Fruit fly (Drosophila melanogaster): ENCODE data around the gene CG8028.

Gene CG8028

dm6 chrX:19247200-19248052 is 32.7 kb downstream of the CG8028 start, which contains the start of gene CG7992 (continued):
- TF ChIP-seq chinmo (GFP tag; IDR thresholded peaks at IDR 0.05; ENCODE audit: partially characterized antibody) (peak; percentile 68; the same call in 1 of the 4 replicates), bsh (GFP tag; optimal IDR thresholded peaks at IDR 0.05) (peak in 1 of 2 experiments; percentile 39), MBD-R2 (GFP tag; IDR thresholded peaks at IDR 0.05) (peak; percentile 26; the same call in 1 of the 2 replicates), lbe (GFP tag; optimal IDR thresholded peaks at IDR 0.05) (no peak), ken (GFP tag; IDR thresholded peaks at IDR 0.05) (no peak), pnt (GFP tag; optimal IDR thresholded peaks at IDR 0.05) (peak; percentile 46), Rfx (GFP tag; IDR thresholded peaks at IDR 0.05) (peak; percentile 63), CG4730 (GFP tag; IDR thresholded peaks at IDR 0.05) (no peak; the same call in 1 of the 2 replicates), lov (optimal IDR thresholded peaks at IDR 0.05) (no peak), lov (GFP tag; IDR thresholded peaks at IDR 0.05) (no peak), tio (GFP tag; optimal IDR thresholded peaks at IDR 0.05) (no peak), gem (tag; optimal IDR thresholded peaks at IDR 0.05) (peak; percentile 79), CG10209 (GFP tag; optimal IDR thresholded peaks at IDR 0.05) (peak; percentile 57), crp (GFP tag; optimal IDR thresholded peaks at IDR 0.05) (peak in 1 of 2 experiments; percentile 9), CG3995 (GFP tag; optimal IDR thresholded peaks at IDR 0.05) (peak; percentile 4), ERR (GFP tag; optimal IDR thresholded peaks at IDR 0.05) (no peak), CG3838 (GFP tag; optimal IDR thresholded peaks at IDR 0.05) (no peak), onecut (GFP tag; IDR thresholded peaks at IDR 0.05) (no peak; the same call in 1 of the 2 replicates), CG10543 (GFP tag; optimal IDR thresholded peaks at IDR 0.05) (peak; percentile 31), HLH54F (GFP tag; optimal IDR thresholded peaks at IDR 0.05) (peak; percentile 40), sr (GFP tag; IDR thresholded peaks at IDR 0.05) (no peak), tin (GFP tag; optimal IDR thresholded peaks at IDR 0.05) (peak; percentile 43), zfh2 (GFP tag; optimal IDR thresholded peaks at IDR 0.05) (peak; percentile 66), CG30020 (tag; optimal IDR thresholded peaks at IDR 0.05) (no peak), usp (GFP tag; optimal IDR thresholded peaks at IDR 0.05) (no peak), CG6254 (GFP tag; optimal IDR thresholded peaks at IDR 0.05) (no peak), CG16863 (GFP tag; optimal IDR thresholded peaks at IDR 0.05) (peak; percentile 59), CG12155 (GFP tag; optimal IDR thresholded peaks at IDR 0.05) (peak; percentile 53), ap (GFP tag; IDR thresholded peaks at IDR 0.05) (no peak), sima (GFP tag; optimal IDR thresholded peaks at IDR 0.05) (no peak), Nf-YA (GFP tag; IDR thresholded peaks at IDR 0.05) (no peak), D19A (tag; optimal IDR thresholded peaks at IDR 0.05) (no peak), CG13775 (GFP tag; optimal IDR thresholded peaks at IDR 0.05) (peak; percentile 51), btn (GFP tag; optimal IDR thresholded peaks at IDR 0.05) (peak; percentile 19), HLH3B (GFP tag; IDR thresholded peaks at IDR 0.05) (peak; percentile 45; the same call in 1 of the 2 replicates), CG14014 (GFP tag; IDR thresholded peaks at IDR 0.05) (0 out of 2 replicates have a peak, but pooled peaks have one; percentile 15), bbx (GFP tag; IDR thresholded peaks at IDR 0.05; ENCODE audit: partially characterized antibody) (no peak), dati (GFP tag; IDR thresholded peaks at IDR 0.05) (no peak), CG10959 (GFP tag; IDR thresholded peaks at IDR 0.05) (no peak), Ptx1 (GFP tag; IDR thresholded peaks at IDR 0.05) (peak; percentile 57), Six4 (GFP tag; optimal IDR thresholded peaks at IDR 0.05) (no peak), ranshi (GFP tag; IDR thresholded peaks at IDR 0.05) (no peak), repo (GFP tag; optimal IDR thresholded peaks at IDR 0.05) (peak; percentile 34), CG11247 (GFP tag; IDR thresholded peaks at IDR 0.05) (no peak), CG9437 (GFP tag; optimal IDR thresholded peaks at IDR 0.05) (no peak), pfk (GFP tag; optimal IDR thresholded peaks at IDR 0.05) (no peak), Dfd (GFP tag; optimal IDR thresholded peaks at IDR 0.05) (no peak), vnd (GFP tag; IDR thresholded peaks at IDR 0.05; ENCODE audit: partially characterized antibody) (no peak), emc (GFP tag; optimal IDR thresholded peaks at IDR 0.05) (peak; percentile 15), CG7357 (GFP tag; IDR thresholded peaks at IDR 0.05) (peak; percentile 25; the same call in 1 of the 3 replicates)
